Worm (Caenorhabditis elegans) whole organism, L1 larva: ENCODE measurements around the gene vars-1.
A peak's percentile ranks its signal among the peaks of the same experiment; 100 is the strongest.

Experiments used
- C04F5.9 ChIP-seq: sonication (generic microtip); optimal IDR thresholded peaks from 2 replicates; lab custom pipeline; 2016; ENCODE audit warnings: missing genetic modification characterization, missing compliant biosample characterization
- Y116A8C.19 ChIP-seq: sonication (generic microtip); optimal IDR thresholded peaks from 2 replicates; lab custom pipeline; 2016; ENCODE audit warnings: missing compliant biosample characterization, missing genetic modification characterization, borderline replicate concordance
- aha-1 ChIP-seq: fragments of 150-350 bp; optimal IDR thresholded peaks from 2 replicates; lab custom pipeline; 2014; ENCODE audit warnings: missing biosample characterization, missing genetic modification characterization
- alr-1 ChIP-seq: fragments of 200-800 bp; sonication (Bioruptor generic); optimal IDR thresholded peaks from 2 replicates; lab custom pipeline; 2018; ENCODE audit warnings: borderline replicate concordance, mild to moderate bottlenecking, missing genetic modification characterization, missing compliant biosample characterization
- ama-1 ChIP-seq: fragments of 150-350 bp; optimal IDR thresholded peaks from 2 replicates; lab custom pipeline; 2014
- blmp-1 ChIP-seq: fragments of 150-350 bp; optimal IDR thresholded peaks from 2 replicates; lab custom pipeline; 2014; ENCODE audit warnings: missing biosample characterization, missing genetic modification characterization
- ceh-63 ChIP-seq: fragments of 200-800 bp; sonication (Bioruptor generic); optimal IDR thresholded peaks from 2 replicates; lab custom pipeline; 2018; ENCODE audit warnings: mild to moderate bottlenecking, missing genetic modification characterization, missing compliant biosample characterization
- ceh-8 ChIP-seq: fragments of 200-800 bp; sonication (Bioruptor generic); optimal IDR thresholded peaks from 2 replicates; lab custom pipeline; 2018; ENCODE audit warnings: mild to moderate bottlenecking, missing genetic modification characterization, moderate library complexity, missing compliant biosample characterization
- ceh-90 ChIP-seq: sonication (generic microtip); optimal IDR thresholded peaks from 2 replicates; lab custom pipeline; 2016; ENCODE audit warnings: missing genetic modification characterization, missing compliant biosample characterization
- dpl-1 ChIP-seq, 3 experiments: fragments of 150-350 bp in 2 of 3; sonication (generic microtip) in 1 of 3; optimal IDR thresholded peaks; 2 replicates each; lab custom pipeline; 2014 to 2017; ENCODE audit warnings: missing biosample characterization in 3 of 3, missing genetic modification characterization in 3 of 3, missing genetic modification reagents in 3 of 3
- dsc-1 ChIP-seq: sonication (generic microtip); optimal IDR thresholded peaks from 2 replicates; lab custom pipeline; 2016; ENCODE audit warnings: mild to moderate bottlenecking, missing genetic modification characterization, missing compliant biosample characterization
- egl-27 ChIP-seq, 2 experiments: fragments of 150-350 bp in 1 of 2; sonication (generic microtip); optimal IDR thresholded peaks; 3 replicates each; lab custom pipeline; 2017 to 2018; ENCODE audit warnings: missing biosample characterization in 2 of 2, missing genetic modification characterization in 2 of 2, missing genetic modification reagents in 2 of 2
- elt-2 ChIP-seq: sonication (generic microtip); optimal IDR thresholded peaks from 2 replicates; lab custom pipeline; 2016; ENCODE audit warnings: missing genetic modification characterization, mild to moderate bottlenecking, inconsistent platforms, missing compliant biosample characterization, missing genetic modification reagents
- ets-5 ChIP-seq: fragments of 200-800 bp; sonication (Bioruptor generic); IDR thresholded peaks from 2 replicates; pipeline ENCODE4 v1.3.6; 2022; ENCODE audit warnings: missing genetic modification characterization, missing compliant biosample characterization
- fkh-10 ChIP-seq: sonication (generic microtip); optimal IDR thresholded peaks from 2 replicates; lab custom pipeline; 2017; ENCODE audit warnings: missing biosample characterization, missing genetic modification reagents, missing genetic modification characterization
- fkh-4 ChIP-seq: sonication (generic microtip); optimal IDR thresholded peaks from 2 replicates; lab custom pipeline; 2016; ENCODE audit warnings: missing compliant biosample characterization, missing genetic modification characterization, borderline replicate concordance
- fkh-8 ChIP-seq: sonication (generic microtip); optimal IDR thresholded peaks from 2 replicates; lab custom pipeline; 2016; ENCODE audit warnings: mild to moderate bottlenecking, missing genetic modification characterization, missing compliant biosample characterization
- grh-1 ChIP-seq: fragments of 200-800 bp; sonication (Bioruptor generic); IDR thresholded peaks from 2 replicates; pipeline ENCODE4 v1.3.6; 2022; ENCODE audit warnings: missing genetic modification reagents, missing genetic modification characterization, missing compliant biosample characterization
- hlh-17 ChIP-seq: fragments of 200-800 bp; sonication (Bioruptor generic); optimal IDR thresholded peaks from 2 replicates; lab custom pipeline; 2018; ENCODE audit warnings: missing genetic modification characterization, mild to moderate bottlenecking, missing compliant biosample characterization, moderate library complexity, borderline replicate concordance
- hlh-4 ChIP-seq: sonication (generic microtip); optimal IDR thresholded peaks from 2 replicates; lab custom pipeline; 2016; ENCODE audit warnings: mild to moderate bottlenecking, missing genetic modification characterization, missing compliant biosample characterization
- hpl-2 ChIP-seq: fragments of 150-350 bp; optimal IDR thresholded peaks from 2 replicates; lab custom pipeline; 2014; ENCODE audit warnings: missing biosample characterization, missing genetic modification reagents, missing genetic modification characterization
- jun-1 ChIP-seq: fragments of 150-350 bp; optimal IDR thresholded peaks from 2 replicates; lab custom pipeline; 2014; ENCODE audit warnings: missing biosample characterization, missing genetic modification reagents, missing genetic modification characterization
- lin-14 ChIP-seq: fragments of 200-800 bp; sonication (Bioruptor generic); optimal IDR thresholded peaks from 2 replicates; lab custom pipeline; 2018; ENCODE audit warnings: mild to moderate bottlenecking, missing genetic modification characterization, moderate library complexity, missing compliant biosample characterization
- lin-15B ChIP-seq: fragments of 150-350 bp; sonication (generic microtip); optimal IDR thresholded peaks from 3 replicates; lab custom pipeline; 2014; ENCODE audit warnings: missing biosample characterization, missing genetic modification characterization
- lin-39 ChIP-seq: fragments of 150-350 bp; optimal IDR thresholded peaks from 2 replicates; lab custom pipeline; 2014; ENCODE audit warnings: missing biosample characterization, missing genetic modification reagents, missing genetic modification characterization
- lir-3 ChIP-seq: sonication (generic microtip); optimal IDR thresholded peaks from 2 replicates; lab custom pipeline; 2016; ENCODE audit warnings: mild to moderate bottlenecking, missing genetic modification characterization, moderate library complexity, missing compliant biosample characterization; ENCODE audit not compliant: poor library complexity
- mab-9 ChIP-seq: fragments of 200-800 bp; sonication (Bioruptor generic); IDR thresholded peaks from 2 replicates; pipeline ENCODE4 v1.3.6; 2022; ENCODE audit warnings: missing genetic modification reagents, missing genetic modification characterization, missing compliant biosample characterization
- mdl-1 ChIP-seq, 2 experiments: fragments of 150-350 bp; optimal IDR thresholded peaks; 2 replicates each; lab custom pipeline; 2014 to 2017; ENCODE audit warnings: missing biosample characterization in 2 of 2, missing genetic modification characterization in 2 of 2, inconsistent platforms in 1 of 2
- nhr-11 ChIP-seq: fragments of 150-350 bp; optimal IDR thresholded peaks from 2 replicates; lab custom pipeline; 2014; ENCODE audit warnings: missing biosample characterization, missing genetic modification characterization
- nhr-12 ChIP-seq: sonication (generic microtip); optimal IDR thresholded peaks from 2 replicates; lab custom pipeline; 2017; ENCODE audit warnings: missing biosample characterization, missing genetic modification characterization
- nhr-19 ChIP-seq: fragments of 200-800 bp; sonication (Bioruptor generic); conservative IDR thresholded peaks from 2 replicates; pipeline ENCODE4 v1.3.6; 2022; ENCODE audit warnings: missing genetic modification characterization, missing compliant biosample characterization
- nhr-20 ChIP-seq: sonication (generic microtip); optimal IDR thresholded peaks from 2 replicates; lab custom pipeline; 2016; ENCODE audit warnings: mild to moderate bottlenecking, missing genetic modification characterization, missing compliant biosample characterization
- nhr-237 ChIP-seq: fragments of 150-350 bp; optimal IDR thresholded peaks from 2 replicates; lab custom pipeline; 2014; ENCODE audit warnings: missing biosample characterization, missing genetic modification characterization
- nhr-71 ChIP-seq: sonication (generic microtip); optimal IDR thresholded peaks from 2 replicates; lab custom pipeline; 2016; ENCODE audit warnings: mild to moderate bottlenecking, missing genetic modification characterization, moderate library complexity, missing compliant biosample characterization
- nhr-76 ChIP-seq: sonication (generic microtip); optimal IDR thresholded peaks from 2 replicates; lab custom pipeline; 2017; ENCODE audit warnings: missing biosample characterization, missing genetic modification characterization
- nhr-85 ChIP-seq: sonication (generic microtip); peaks from one replicate; lab custom pipeline; 2016; ENCODE audit warnings: missing genetic modification characterization, inconsistent platforms, missing compliant biosample characterization
- nhr-90 ChIP-seq: sonication (generic microtip); optimal IDR thresholded peaks from 2 replicates; lab custom pipeline; 2016; ENCODE audit warnings: mild to moderate bottlenecking, missing genetic modification characterization, missing compliant biosample characterization; ENCODE audit not compliant: poor library complexity
- pqm-1 ChIP-seq: sonication (generic microtip); optimal IDR thresholded peaks from 3 replicates; lab custom pipeline; 2017; ENCODE audit warnings: missing biosample characterization, missing genetic modification characterization
- skn-1 ChIP-seq: fragments of 150-350 bp; optimal IDR thresholded peaks from 2 replicates; lab custom pipeline; 2014; ENCODE audit warnings: missing biosample characterization, missing genetic modification characterization
- snu-23 ChIP-seq: sonication (generic microtip); optimal IDR thresholded peaks from 2 replicates; lab custom pipeline; 2016; ENCODE audit warnings: missing genetic modification characterization, missing compliant biosample characterization
- sptf-1 ChIP-seq: fragments of 150-350 bp; optimal IDR thresholded peaks from 2 replicates; lab custom pipeline; 2014; ENCODE audit warnings: missing biosample characterization, missing genetic modification characterization
- sup-37 ChIP-seq: fragments of 200-800 bp; sonication (Bioruptor generic); optimal IDR thresholded peaks from 2 replicates; lab custom pipeline; 2018; ENCODE audit warnings: mild to moderate bottlenecking, missing genetic modification characterization, missing compliant biosample characterization
- tbx-2 ChIP-seq: sonication (generic microtip); optimal IDR thresholded peaks from 2 replicates; lab custom pipeline; 2016; ENCODE audit warnings: missing genetic modification characterization, missing compliant biosample characterization
- tlp-1 ChIP-seq: fragments of 150-350 bp; optimal IDR thresholded peaks from 2 replicates; lab custom pipeline; 2014; ENCODE audit warnings: missing biosample characterization, missing genetic modification characterization
- unc-130 ChIP-seq: fragments of 150-350 bp; optimal IDR thresholded peaks from 2 replicates; lab custom pipeline; 2017; ENCODE audit warnings: missing biosample characterization, missing genetic modification characterization, inconsistent platforms
- unc-30 ChIP-seq: sonication (generic microtip); optimal IDR thresholded peaks from 2 replicates; lab custom pipeline; 2017; ENCODE audit warnings: missing biosample characterization, missing genetic modification characterization
- unc-62 ChIP-seq: fragments of 150-350 bp; optimal IDR thresholded peaks from 2 replicates; lab custom pipeline; 2014; ENCODE audit warnings: missing biosample characterization, missing genetic modification reagents, missing genetic modification characterization
- unc-86 ChIP-seq: sonication (generic microtip); optimal IDR thresholded peaks from 2 replicates; lab custom pipeline; 2016; ENCODE audit warnings: missing genetic modification characterization, missing compliant biosample characterization
- unc-98 ChIP-seq: fragments of 200-800 bp; sonication (Bioruptor generic); IDR thresholded peaks from 2 replicates; pipeline ENCODE4 v1.3.6; 2022; ENCODE audit warnings: missing genetic modification characterization, missing compliant biosample characterization
- xbp-1 ChIP-seq: sonication (generic microtip); optimal IDR thresholded peaks from 2 replicates; lab custom pipeline; 2016; ENCODE audit warnings: missing genetic modification characterization, missing compliant biosample characterization
- zag-1 ChIP-seq: fragments of 150-350 bp; optimal IDR thresholded peaks from 2 replicates; lab custom pipeline; 2014; ENCODE audit warnings: missing biosample characterization, missing genetic modification characterization
- zip-4 ChIP-seq: fragments of 200-800 bp; sonication (Bioruptor generic); optimal IDR thresholded peaks from 2 replicates; lab custom pipeline; 2018; ENCODE audit warnings: mild to moderate bottlenecking, missing genetic modification characterization, moderate library complexity, missing compliant biosample characterization
- ztf-11 ChIP-seq, 2 experiments: sonication (generic microtip); optimal IDR thresholded peaks; 2 replicates each; lab custom pipeline; 2016 to 2017; ENCODE audit warnings: missing genetic modification characterization in 2 of 2, missing biosample characterization in 1 of 2, missing compliant biosample characterization in 1 of 2
- ztf-4 ChIP-seq: fragments of 150-350 bp; optimal IDR thresholded peaks from 2 replicates; lab custom pipeline; 2014; ENCODE audit warnings: missing biosample characterization, missing genetic modification characterization

vars-1 gene

DNA sequence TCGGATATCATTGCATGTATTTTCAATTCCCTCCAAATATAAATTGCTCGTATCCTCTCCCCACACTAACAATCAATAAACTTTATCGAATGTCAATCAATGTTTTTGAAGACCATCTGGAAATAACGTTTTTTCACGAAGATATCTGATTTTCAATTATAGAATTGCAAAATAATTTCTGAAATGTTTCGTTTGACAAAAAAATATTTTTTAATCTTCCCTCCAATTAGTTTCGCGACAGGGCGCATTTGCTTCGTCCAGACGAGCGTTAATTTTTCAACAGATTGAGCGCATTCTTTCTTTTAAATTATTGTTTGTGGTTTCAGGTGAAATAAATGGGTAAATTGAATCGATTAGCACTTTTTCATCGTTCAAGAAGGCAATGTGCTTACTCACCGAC, at the start of gene vars-1:
vars-1 (plus strand) TSS at position 291 of the 400 bp plus-strand sequence.
- TF ChIP-seq dsc-1 (tag; lab: Kevin White, UChicago) (peak; percentile 51), jun-1 (tag; lab: Kevin White, UChicago) (no peak), fkh-8 (no peak), nhr-19 (GFP tag; lab: Robert Waterston, UW) (peak; percentile 63), nhr-76 (no peak), grh-1 (no peak), ztf-11 (tag; optimal IDR thresholded peaks at IDR 0.05; lab: Kevin White, UChicago) (no peak), hlh-4 (tag; lab: Kevin White, UChicago) (no peak), fkh-4 (tag; lab: Kevin White, UChicago) (no peak), unc-62 (GFP tag; lab: Kevin White, UChicago) (no peak), ceh-63 (GFP tag; lab: Kevin White, UChicago) (no peak), hpl-2 (GFP tag; lab: Kevin White, UChicago) (no peak), Y116A8C.19 (tag; lab: Kevin White, UChicago) (no peak), alr-1 (no peak), ceh-8 (GFP tag; lab: Kevin White, UChicago) (no peak), nhr-71 (tag; lab: Kevin White, UChicago) (peak; percentile 74), egl-27 (tag; optimal IDR thresholded peaks at IDR 0.05; lab: Kevin White, UChicago) (no peak), sup-37 (no peak), ztf-4 (tag; lab: Kevin White, UChicago) (no peak), nhr-12 (tag; lab: Kevin White, UChicago) (no peak), tlp-1 (no peak), pqm-1 (tag; lab: Kevin White, UChicago) (no peak), xbp-1 (tag; lab: Kevin White, UChicago) (peak; percentile 58), lin-39 (peak; percentile 6), hlh-17 (no peak), unc-86 (tag; lab: Kevin White, UChicago) (peak; percentile 39), mdl-1 (tag; optimal IDR thresholded peaks at IDR 0.05; lab: Kevin White, UChicago) (peak in 1 of 2 experiments; percentile 7), ama-1 (lab: Kevin White, UChicago) (no peak), sptf-1 (tag; lab: Kevin White, UChicago) (no peak), unc-130 (tag; lab: Kevin White, UChicago) (peak; percentile 63), lir-3 (tag; lab: Kevin White, UChicago) (no peak), nhr-90 (peak; percentile 61), ceh-90 (tag; lab: Kevin White, UChicago) (no peak), dpl-1 (GFP tag; optimal IDR thresholded peaks at IDR 0.05; lab: Kevin White, UChicago) (peak; percentile 92 to 97 (median 97)), blmp-1 (tag; lab: Kevin White, UChicago) (peak; percentile 70), nhr-20 (tag; lab: Kevin White, UChicago) (peak; percentile 71), nhr-85 (tag; lab: Kevin White, UChicago) (peak; percentile 65), nhr-11 (tag; lab: Kevin White, UChicago) (no peak), zip-4 (no peak), lin-14 (GFP tag; lab: Kevin White, UChicago) (no peak), snu-23 (GFP tag; lab: Kevin White, UChicago) (peak; percentile 75), tbx-2 (tag; lab: Kevin White, UChicago) (peak; percentile 66), C04F5.9 (tag; lab: Kevin White, UChicago) (no peak), unc-30 (tag; lab: Kevin White, UChicago) (no peak), unc-98 (GFP tag; lab: Robert Waterston, UW) (no peak), zag-1 (tag; lab: Kevin White, UChicago) (no peak), lin-15B (peak; percentile 40), fkh-10 (no peak), mab-9 (GFP tag; lab: Robert Waterston, UW) (no peak), skn-1 (tag; lab: Kevin White, UChicago) (peak; percentile 57), nhr-237 (no peak), aha-1 (tag; lab: Kevin White, UChicago) (no peak), ets-5 (GFP tag; lab: Robert Waterston, UW) (no peak), elt-2 (tag; lab: Kevin White, UChicago) (peak; percentile 10)
